Worm (Caenorhabditis elegans): ENCODE measurements around the gene R10D12.10.

Gene R10D12.10

ce11 chrV:13946385-13947019 is 11.6 kb downstream of the R10D12.10 start, which contains the start of the genes srx-10 and clec-226:
TSS of gene srx-10 (minus strand) at chrV:13946485.
TSS of gene clec-226 (plus strand) at chrV:13946969.
- TF ChIP-seq ets-7 (tag; optimal IDR thresholded peaks at IDR 0.05) = no peak

- TF ChIP-seq tra-4 (tag; optimal IDR thresholded peaks at IDR 0.05) (no peak), tbx-37 (GFP tag; conservative IDR thresholded peaks at IDR 0.05) (no peak), ama-1 (optimal IDR thresholded peaks at IDR 0.05) (no peak), ceh-36 (tag; optimal IDR thresholded peaks at IDR 0.05) (no peak), hnd-1 (tag; optimal IDR thresholded peaks at IDR 0.05) (no peak), pes-1 (GFP tag; IDR thresholded peaks at IDR 0.05) (no peak), scrt-1 (GFP tag; IDR thresholded peaks at IDR 0.05) (no peak), hmg-4 (GFP tag; optimal IDR thresholded peaks at IDR 0.05) (no peak), flt-1 (GFP tag; IDR thresholded peaks at IDR 0.05) (no peak), B0310.2 (tag; optimal IDR thresholded peaks at IDR 0.05) (no peak), ets-7 (tag; optimal IDR thresholded peaks at IDR 0.05) (no peak)
Measured at ce11 chrV:13942082-13942481, 16.1 kb downstream of the R10D12.10 start, which contains the start of gene dpr-1. TSS of gene dpr-1 (minus strand) at chrV:13942182.

- TF ChIP-seq scrt-1 (GFP tag; IDR thresholded peaks at IDR 0.05) = no peak
- TF ChIP-seq ceh-13 (GFP tag; optimal IDR thresholded peaks at IDR 0.05) = no peak
- TF ChIP-seq F13C5.2 (tag; optimal IDR thresholded peaks at IDR 0.05) = no peak
- no peak for TF ChIP-seq aly-1 (tag; optimal IDR thresholded peaks at IDR 0.05)
- TF ChIP-seq hnd-1 (tag; optimal IDR thresholded peaks at IDR 0.05) = no peak
- no peak for TF ChIP-seq sea-1 (GFP tag; conservative IDR thresholded peaks at IDR 0.05)
- TF ChIP-seq hmbx-1 (tag; optimal IDR thresholded peaks at IDR 0.05) = no peak
- no peak for TF ChIP-seq ets-7 (tag; optimal IDR thresholded peaks at IDR 0.05)
Measured at ce11 chrV:13936850-13937249, 21.3 kb downstream of the R10D12.10 start, which contains the start of gene srw-145. TSS of gene srw-145 (plus strand) at chrV:13937150.

- TF ChIP-seq F13C5.2 (tag; optimal IDR thresholded peaks at IDR 0.05) (no peak), ets-7 (tag; optimal IDR thresholded peaks at IDR 0.05) (no peak), aly-1 (tag; optimal IDR thresholded peaks at IDR 0.05) (no peak), pes-1 (GFP tag; IDR thresholded peaks at IDR 0.05) (no peak), flt-1 (GFP tag; IDR thresholded peaks at IDR 0.05) (no peak), hmg-4 (GFP tag; optimal IDR thresholded peaks at IDR 0.05) (no peak), sea-1 (GFP tag; conservative IDR thresholded peaks at IDR 0.05) (no peak), hnd-1 (tag; optimal IDR thresholded peaks at IDR 0.05) (no peak), tbx-37 (GFP tag; conservative IDR thresholded peaks at IDR 0.05) (no peak), ceh-36 (tag; optimal IDR thresholded peaks at IDR 0.05) (no peak), tra-4 (tag; optimal IDR thresholded peaks at IDR 0.05) (no peak), B0310.2 (tag; optimal IDR thresholded peaks at IDR 0.05) (no peak), ceh-13 (GFP tag; optimal IDR thresholded peaks at IDR 0.05) (no peak), tbx-11 (GFP tag; IDR thresholded peaks at IDR 0.05) (no peak), ama-1 (optimal IDR thresholded peaks at IDR 0.05) (no peak), hmbx-1 (tag; optimal IDR thresholded peaks at IDR 0.05) (no peak), scrt-1 (GFP tag; IDR thresholded peaks at IDR 0.05) (no peak)
Measured at ce11 chrV:13936052-13936451, 22.1 kb downstream of the R10D12.10 start.

DNA sequence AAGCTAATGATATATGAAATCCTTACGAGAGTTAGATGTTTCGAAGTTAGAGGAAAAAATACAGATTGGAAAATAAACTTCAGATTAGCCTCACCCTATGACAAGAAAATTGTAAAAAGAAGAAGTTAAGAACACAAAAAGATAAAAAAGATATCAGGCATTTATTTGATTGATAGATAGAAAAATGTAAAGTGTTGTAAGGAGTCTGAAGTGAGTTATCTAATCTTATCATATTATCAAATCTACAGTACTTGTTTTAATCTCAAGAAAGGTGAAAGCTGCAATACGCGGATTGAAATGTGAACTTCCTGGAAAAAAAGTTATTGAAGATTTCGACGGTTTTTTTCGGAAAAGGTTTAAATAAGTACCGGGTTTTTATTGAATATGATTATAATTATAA is 22.7 kb downstream of the R10D12.10 start:
- TF ChIP-seq ceh-36 (tag; optimal IDR thresholded peaks at IDR 0.05) = no peak
- no peak for TF ChIP-seq pes-1 (GFP tag; IDR thresholded peaks at IDR 0.05)
- TF ChIP-seq tbx-37 (GFP tag; conservative IDR thresholded peaks at IDR 0.05) = no peak
- TF ChIP-seq sea-1 (GFP tag; conservative IDR thresholded peaks at IDR 0.05) = no peak
- no peak for TF ChIP-seq B0310.2 (tag; optimal IDR thresholded peaks at IDR 0.05)
- no peak for TF ChIP-seq aly-1 (tag; optimal IDR thresholded peaks at IDR 0.05)
- no peak for TF ChIP-seq flt-1 (GFP tag; IDR thresholded peaks at IDR 0.05)
- TF ChIP-seq ets-7 (tag; optimal IDR thresholded peaks at IDR 0.05) = no peak
- no peak for TF ChIP-seq hmbx-1 (tag; optimal IDR thresholded peaks at IDR 0.05)
- no peak for TF ChIP-seq hmg-4 (GFP tag; optimal IDR thresholded peaks at IDR 0.05)
- TF ChIP-seq tra-4 (tag; optimal IDR thresholded peaks at IDR 0.05) = no peak
- TF ChIP-seq scrt-1 (GFP tag; IDR thresholded peaks at IDR 0.05) = no peak

ce11 chrV:13934545-13934944 is 23.6 kb downstream of the R10D12.10 start, which contains the start of gene R10D12.1:
TSS of gene R10D12.1 (minus strand) at chrV:13934645.
- TF ChIP-seq ama-1 (optimal IDR thresholded peaks at IDR 0.05) = no peak
- TF ChIP-seq tra-4 (tag; optimal IDR thresholded peaks at IDR 0.05) = no peak
- no peak for TF ChIP-seq scrt-1 (GFP tag; IDR thresholded peaks at IDR 0.05)
- no peak for TF ChIP-seq pes-1 (GFP tag; IDR thresholded peaks at IDR 0.05)
- no peak for TF ChIP-seq hmg-4 (GFP tag; optimal IDR thresholded peaks at IDR 0.05)

- no peak for TF ChIP-seq tbx-37 (GFP tag; conservative IDR thresholded peaks at IDR 0.05)
- TF ChIP-seq hnd-1 (tag; optimal IDR thresholded peaks at IDR 0.05) = no peak
- no peak for TF ChIP-seq ama-1 (optimal IDR thresholded peaks at IDR 0.05)
- TF ChIP-seq sea-1 (GFP tag; conservative IDR thresholded peaks at IDR 0.05) = no peak
- TF ChIP-seq ceh-13 (GFP tag; optimal IDR thresholded peaks at IDR 0.05) = no peak
- TF ChIP-seq F13C5.2 (tag; optimal IDR thresholded peaks at IDR 0.05) = no peak
- TF ChIP-seq aly-1 (tag; optimal IDR thresholded peaks at IDR 0.05) = no peak
- TF ChIP-seq hmg-4 (GFP tag; optimal IDR thresholded peaks at IDR 0.05) = no peak
- no peak for TF ChIP-seq flt-1 (GFP tag; IDR thresholded peaks at IDR 0.05)
- no peak for TF ChIP-seq tbx-11 (GFP tag; IDR thresholded peaks at IDR 0.05)
- TF ChIP-seq tra-4 (tag; optimal IDR thresholded peaks at IDR 0.05) = no peak
- no peak for TF ChIP-seq ets-7 (tag; optimal IDR thresholded peaks at IDR 0.05)
- TF ChIP-seq hmbx-1 (tag; optimal IDR thresholded peaks at IDR 0.05) = no peak
- TF ChIP-seq ceh-36 (tag; optimal IDR thresholded peaks at IDR 0.05) = no peak
- TF ChIP-seq B0310.2 (tag; optimal IDR thresholded peaks at IDR 0.05) = no peak
- no peak for TF ChIP-seq scrt-1 (GFP tag; IDR thresholded peaks at IDR 0.05)
- no peak for TF ChIP-seq pes-1 (GFP tag; IDR thresholded peaks at IDR 0.05)
Measured at ce11 chrV:13931952-13932351, 26.2 kb downstream of the R10D12.10 start.

DNA sequence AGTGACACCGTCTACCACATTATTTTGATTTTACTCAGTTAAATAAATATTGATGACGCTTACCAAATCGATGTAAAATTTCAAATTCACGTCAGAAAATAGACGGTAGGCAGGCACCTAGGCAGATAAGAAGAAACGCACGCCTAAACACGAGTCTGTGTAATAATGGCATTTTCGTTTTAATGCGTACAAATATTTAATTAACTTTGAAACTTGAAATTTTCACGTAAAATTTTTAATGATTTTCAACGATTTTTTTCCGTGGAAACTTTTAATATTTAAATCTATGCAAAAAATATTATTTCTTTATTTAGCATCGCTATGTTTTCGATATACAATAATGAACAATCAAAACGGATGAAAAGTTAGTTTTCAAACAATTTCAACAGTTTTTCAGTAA is 26.9 kb downstream of the R10D12.10 start, which contains the start of gene C06B3.16:
TSS of gene C06B3.16 (plus strand) at position 301 of the 400 bp plus-strand sequence.
- no peak for TF ChIP-seq tbx-11 (GFP tag; IDR thresholded peaks at IDR 0.05)
- no peak for TF ChIP-seq ceh-13 (GFP tag; optimal IDR thresholded peaks at IDR 0.05)
- no peak for TF ChIP-seq hmg-4 (GFP tag; optimal IDR thresholded peaks at IDR 0.05)
- no peak for TF ChIP-seq hnd-1 (tag; optimal IDR thresholded peaks at IDR 0.05)
- no peak for TF ChIP-seq ama-1 (optimal IDR thresholded peaks at IDR 0.05)
- TF ChIP-seq flt-1 (GFP tag; IDR thresholded peaks at IDR 0.05) = no peak
- no peak for TF ChIP-seq pes-1 (GFP tag; IDR thresholded peaks at IDR 0.05)
- no peak for TF ChIP-seq F13C5.2 (tag; optimal IDR thresholded peaks at IDR 0.05)
- TF ChIP-seq tbx-37 (GFP tag; conservative IDR thresholded peaks at IDR 0.05) = no peak
- TF ChIP-seq ceh-36 (tag; optimal IDR thresholded peaks at IDR 0.05) = no peak
- TF ChIP-seq scrt-1 (GFP tag; IDR thresholded peaks at IDR 0.05) = no peak
- TF ChIP-seq ets-7 (tag; optimal IDR thresholded peaks at IDR 0.05) = no peak
- TF ChIP-seq aly-1 (tag; optimal IDR thresholded peaks at IDR 0.05) = no peak
- TF ChIP-seq sea-1 (GFP tag; conservative IDR thresholded peaks at IDR 0.05) = no peak
- TF ChIP-seq B0310.2 (tag; optimal IDR thresholded peaks at IDR 0.05) = no peak
- TF ChIP-seq tra-4 (tag; optimal IDR thresholded peaks at IDR 0.05) = no peak
- TF ChIP-seq hmbx-1 (tag; optimal IDR thresholded peaks at IDR 0.05) = no peak

Data from whole organism, early embryonic.